Worm (Caenorhabditis elegans): ENCODE measurements around the gene mig-39.
A peak's percentile ranks its signal among the peaks of the same experiment; 100 is the strongest.

Gene mig-39

ce11 chrIII:8417192-8417967, 49.5 kb upstream of the mig-39 start (continued):
- TF ChIP-seq unc-42 (tag; optimal IDR thresholded peaks at IDR 0.05) (peak; percentile 78), syd-9 (tag; optimal IDR thresholded peaks at IDR 0.05) (peak; percentile 76), gmeb-2 (tag; optimal IDR thresholded peaks at IDR 0.05) (peak; percentile 35), dmd-4 (tag; optimal IDR thresholded peaks at IDR 0.05; ENCODE audit: borderline replicate concordance) (peak; percentile 1), hlh-13 (GFP tag; optimal IDR thresholded peaks at IDR 0.05) (no peak), ceh-22 (tag; optimal IDR thresholded peaks at IDR 0.05) (peak; percentile 87), sox-4 (tag; optimal IDR thresholded peaks at IDR 0.05) (no peak), pha-2 (tag; optimal IDR thresholded peaks at IDR 0.05) (peak; percentile 83), unc-55 (GFP tag; optimal IDR thresholded peaks at IDR 0.05) (peak; percentile 98), F13H6.1 (tag; optimal IDR thresholded peaks at IDR 0.05) (peak; percentile 48), ceh-19 (GFP tag; optimal IDR thresholded peaks at IDR 0.05) (peak; percentile 5), nfya-1 (tag; optimal IDR thresholded peaks at IDR 0.05) (peak; percentile 100), unc-86 (tag; optimal IDR thresholded peaks at IDR 0.05) (no peak), eyg-1 (tag; optimal IDR thresholded peaks at IDR 0.05) (peak; percentile 70), pha-4 (tag; optimal IDR thresholded peaks at IDR 0.05) (no peak), rnt-1 (tag; optimal IDR thresholded peaks at IDR 0.05) (peak; percentile 54), fax-1 (tag; optimal IDR thresholded peaks at IDR 0.05) (no peak), nhr-11 (tag; optimal IDR thresholded peaks at IDR 0.05) (no peak), ref-2 (tag; optimal IDR thresholded peaks at IDR 0.05) (peak; percentile 65), ceh-14 (tag; optimal IDR thresholded peaks at IDR 0.05) (no peak), madf-2 (tag; optimal IDR thresholded peaks at IDR 0.05) (no peak), pros-1 (tag; optimal IDR thresholded peaks at IDR 0.05) (peak; percentile 44)

ce11 chrIII:8417968-8418267, 48.9 kb upstream of the mig-39 start, which contains the start of gene sor-1:
sor-1 (plus strand) TSS chrIII:8418168.
- TF ChIP-seq ceh-48 (tag; optimal IDR thresholded peaks at IDR 0.05) (no peak), madf-2 (tag; optimal IDR thresholded peaks at IDR 0.05) (no peak), ahr-1 (tag; optimal IDR thresholded peaks at IDR 0.05) (no peak), hlh-6 (tag; optimal IDR thresholded peaks at IDR 0.05) (no peak), pag-3 (tag; optimal IDR thresholded peaks at IDR 0.05; ENCODE audit: borderline replicate concordance) (no peak), ztf-16 (tag; optimal IDR thresholded peaks at IDR 0.05) (no peak), npax-4 (tag; optimal IDR thresholded peaks at IDR 0.05) (no peak), nhr-232 (tag; optimal IDR thresholded peaks at IDR 0.05) (no peak), F13H6.1 (tag; optimal IDR thresholded peaks at IDR 0.05) (no peak), elt-4 (tag; optimal IDR thresholded peaks at IDR 0.05) (no peak), pat-9 (tag; optimal IDR thresholded peaks at IDR 0.05) (no peak), unc-42 (tag; optimal IDR thresholded peaks at IDR 0.05) (no peak), nhr-11 (tag; optimal IDR thresholded peaks at IDR 0.05) (no peak)

- TF ChIP-seq ref-2 (tag; optimal IDR thresholded peaks at IDR 0.05), result peak; percentile 58
- TF ChIP-seq hlh-13 (GFP tag; optimal IDR thresholded peaks at IDR 0.05), result no peak
- TF ChIP-seq F13H6.1 (tag; optimal IDR thresholded peaks at IDR 0.05), result peak; percentile 32
- TF ChIP-seq ttx-3 (tag; optimal IDR thresholded peaks at IDR 0.05), result no peak
- peak; percentile 51 for TF ChIP-seq elt-2 (tag; optimal IDR thresholded peaks at IDR 0.05)
- TF ChIP-seq unc-55 (GFP tag; optimal IDR thresholded peaks at IDR 0.05), result peak; percentile 40
- no peak for TF ChIP-seq hlh-15 (tag; optimal IDR thresholded peaks at IDR 0.05)
- peak; percentile 16 for TF ChIP-seq sdc-2 (tag; optimal IDR thresholded peaks at IDR 0.05)
- no peak for TF ChIP-seq ceh-30 (tag; optimal IDR thresholded peaks at IDR 0.05)
- no peak for TF ChIP-seq hlh-30 (tag; optimal IDR thresholded peaks at IDR 0.05; ENCODE audit: insufficient read depth)
- peak; percentile 59 for TF ChIP-seq ceh-18 (tag; optimal IDR thresholded peaks at IDR 0.05)
- TF ChIP-seq ceh-31 (tag; optimal IDR thresholded peaks at IDR 0.05), result peak; percentile 59
- peak; percentile 10 for TF ChIP-seq pros-1 (tag; optimal IDR thresholded peaks at IDR 0.05)
- TF ChIP-seq hlh-6 (tag; optimal IDR thresholded peaks at IDR 0.05), result peak; percentile 42
- TF ChIP-seq C38D4.7 (GFP tag; optimal IDR thresholded peaks at IDR 0.05), result no peak
- peak; percentile 14 for TF ChIP-seq ceh-48 (tag; optimal IDR thresholded peaks at IDR 0.05)
- TF ChIP-seq tbx-2 (tag; optimal IDR thresholded peaks at IDR 0.05), result peak; percentile 69
- TF ChIP-seq fax-1 (tag; optimal IDR thresholded peaks at IDR 0.05), result peak; percentile 5
- TF ChIP-seq ceh-2 (tag; optimal IDR thresholded peaks at IDR 0.05), result peak; percentile 43
- TF ChIP-seq nfya-1 (tag; optimal IDR thresholded peaks at IDR 0.05), result peak; percentile 85
- TF ChIP-seq ceh-34 (tag; optimal IDR thresholded peaks at IDR 0.05), result peak; percentile 46
- no peak for TF ChIP-seq ceh-45 (GFP tag; IDR thresholded peaks at IDR 0.05)
Measured at ce11 chrIII:8425076-8425475, 41.8 kb upstream of the mig-39 start.

Data from whole organism, late embryonic.